Worm (Caenorhabditis elegans) whole organism, early embryonic: ENCODE measurements around the gene ceh-19.

Source experiments
- B0310.2 ChIP-seq: sonication (generic microtip); optimal IDR thresholded peaks from 2 replicates; lab custom pipeline; 2016; ENCODE audit warnings: mild to moderate bottlenecking, missing genetic modification characterization, missing compliant biosample characterization
- ama-1 ChIP-seq: fragments of 150-350 bp; optimal IDR thresholded peaks from 2 replicates; lab custom pipeline; 2014
- ceh-13 ChIP-seq: fragments of 200-800 bp; sonication (Bioruptor generic); optimal IDR thresholded peaks from 2 replicates; lab custom pipeline; 2018; ENCODE audit warnings: mild to moderate bottlenecking, missing genetic modification characterization, missing compliant biosample characterization
- ceh-36 ChIP-seq: sonication (generic microtip); optimal IDR thresholded peaks from 2 replicates; lab custom pipeline; 2016; ENCODE audit warnings: missing genetic modification characterization, inconsistent platforms, missing compliant biosample characterization
- ets-7 ChIP-seq: sonication (generic microtip); optimal IDR thresholded peaks from 2 replicates; lab custom pipeline; 2016; ENCODE audit warnings: missing genotype, missing genetic modification characterization, missing compliant biosample characterization
- flt-1 ChIP-seq: fragments of 200-800 bp; sonication (Bioruptor generic); IDR thresholded peaks from 2 replicates; pipeline ENCODE4 v1.3.6; 2022; ENCODE audit warnings: missing genetic modification characterization, missing compliant biosample characterization
- hmbx-1 ChIP-seq: sonication (generic microtip); optimal IDR thresholded peaks from 2 replicates; lab custom pipeline; 2016; ENCODE audit warnings: mild to moderate bottlenecking, missing genetic modification characterization, missing compliant biosample characterization
- hmg-4 ChIP-seq: fragments of 200-800 bp; sonication (Bioruptor generic); optimal IDR thresholded peaks from 2 replicates; lab custom pipeline; 2018; ENCODE audit warnings: mild to moderate bottlenecking, missing genetic modification characterization, missing compliant biosample characterization
- hnd-1 ChIP-seq: sonication (generic microtip); optimal IDR thresholded peaks from 2 replicates; lab custom pipeline; 2016; ENCODE audit warnings: missing genetic modification characterization, missing compliant biosample characterization
- tbx-37 ChIP-seq: fragments of 200-800 bp; sonication (Bioruptor generic); conservative IDR thresholded peaks from 2 replicates; pipeline ENCODE4 v1.3.6; 2022; ENCODE audit warnings: missing genetic modification reagents, missing genetic modification characterization, missing compliant biosample characterization
- tra-4 ChIP-seq: sonication (generic microtip); optimal IDR thresholded peaks from 2 replicates; lab custom pipeline; 2017; ENCODE audit warnings: missing genetic modification characterization, missing compliant biosample characterization

ce11 chrIV:7987083-7987482 is 31.3 kb upstream of the ceh-19 start, which contains the start of gene mec-17:
- TF ChIP-seq ama-1 (lab: Kevin White, UChicago) (no peak), tra-4 (tag; lab: Kevin White, UChicago) (no peak), flt-1 (GFP tag; lab: Robert Waterston, UW) (no peak), ets-7 (tag; lab: Kevin White, UChicago) (no peak), ceh-13 (GFP tag; lab: Kevin White, UChicago) (no peak), B0310.2 (tag; lab: Kevin White, UChicago) (no peak), tbx-37 (GFP tag; lab: Robert Waterston, UW) (no peak), hmg-4 (GFP tag; lab: Kevin White, UChicago) (no peak), hnd-1 (tag; lab: Kevin White, UChicago) (no peak), hmbx-1 (tag; lab: Kevin White, UChicago) (no peak), ceh-36 (tag; lab: Kevin White, UChicago) (no peak)
